Worm (Caenorhabditis elegans) whole organism, L1 larva: ENCODE results near the gene F38A1.6.
A peak's percentile ranks its signal among the peaks of the same experiment; 100 is the strongest.

Source experiments
- aha-1 ChIP-seq: fragments of 150-350 bp; optimal IDR thresholded peaks from 2 replicates; lab custom pipeline; 2014; ENCODE audit warnings: missing biosample characterization, missing genetic modification characterization
- ceh-82 ChIP-seq, 3 experiments: fragments of 150-350 bp in 1 of 3; sonication (generic microtip) in 2 of 3; optimal IDR thresholded peaks; 2 replicates each; lab custom pipeline; 2014 to 2017; ENCODE audit warnings: missing biosample characterization in 3 of 3, missing genetic modification characterization in 3 of 3
- ceh-88 ChIP-seq: fragments of 200-800 bp; sonication (Bioruptor generic); IDR thresholded peaks from 2 replicates; pipeline ENCODE4 v1.3.6; 2022; ENCODE audit warnings: missing genetic modification characterization, missing compliant biosample characterization
- dpl-1 ChIP-seq, 3 experiments: fragments of 150-350 bp in 2 of 3; sonication (generic microtip) in 1 of 3; optimal IDR thresholded peaks; 2 replicates each; lab custom pipeline; 2014 to 2017; ENCODE audit warnings: missing biosample characterization in 3 of 3, missing genetic modification characterization in 3 of 3, missing genetic modification reagents in 3 of 3
- efl-1 ChIP-seq, 4 experiments: fragments of 150-350 bp; optimal IDR thresholded peaks in 3 of 4; peaks in 1 of 4; 1 replicate in 1 of 4; 2 replicates in 3 of 4; lab custom pipeline; 2014; ENCODE audit warnings: missing biosample characterization in 2 of 4, missing genetic modification characterization in 2 of 4, missing genetic modification reagents in 2 of 4
- egl-13 ChIP-seq: sonication (generic microtip); optimal IDR thresholded peaks from 2 replicates; lab custom pipeline; 2016; ENCODE audit warnings: missing genotype, missing genetic modification reagents, missing genetic modification characterization, missing compliant biosample characterization
- elt-2 ChIP-seq: sonication (generic microtip); optimal IDR thresholded peaks from 2 replicates; lab custom pipeline; 2016; ENCODE audit warnings: missing genetic modification characterization, mild to moderate bottlenecking, inconsistent platforms, missing compliant biosample characterization, missing genetic modification reagents
- elt-3 ChIP-seq, 6 experiments: fragments of 150-350 bp in 1 of 6; sonication (generic microtip); optimal IDR thresholded peaks; 2 replicates each; lab custom pipeline; 2017 to 2018; ENCODE audit warnings: missing biosample characterization in 6 of 6, missing genetic modification characterization in 6 of 6, inconsistent platforms in 1 of 6
- fkh-10 ChIP-seq: sonication (generic microtip); optimal IDR thresholded peaks from 2 replicates; lab custom pipeline; 2017; ENCODE audit warnings: missing biosample characterization, missing genetic modification reagents, missing genetic modification characterization
- fkh-8 ChIP-seq: sonication (generic microtip); optimal IDR thresholded peaks from 2 replicates; lab custom pipeline; 2016; ENCODE audit warnings: mild to moderate bottlenecking, missing genetic modification characterization, missing compliant biosample characterization
- hlh-17 ChIP-seq: fragments of 200-800 bp; sonication (Bioruptor generic); optimal IDR thresholded peaks from 2 replicates; lab custom pipeline; 2018; ENCODE audit warnings: missing genetic modification characterization, mild to moderate bottlenecking, missing compliant biosample characterization, moderate library complexity, borderline replicate concordance
- irx-1 ChIP-seq: sonication (generic microtip); optimal IDR thresholded peaks from 2 replicates; lab custom pipeline; 2016; ENCODE audit warnings: missing genetic modification characterization, missing compliant biosample characterization
- isw-1 ChIP-seq: fragments of 200-800 bp; sonication (Bioruptor generic); IDR thresholded peaks from 2 replicates; pipeline ENCODE4 v1.3.6; 2022; ENCODE audit warnings: missing genetic modification characterization, missing compliant biosample characterization
- lin-14 ChIP-seq: fragments of 200-800 bp; sonication (Bioruptor generic); optimal IDR thresholded peaks from 2 replicates; lab custom pipeline; 2018; ENCODE audit warnings: mild to moderate bottlenecking, missing genetic modification characterization, moderate library complexity, missing compliant biosample characterization
- lin-35 ChIP-seq, 2 experiments: fragments of 150-350 bp; optimal IDR thresholded peaks; 2 replicates each; lab custom pipeline; 2014; ENCODE audit warnings: missing biosample characterization in 2 of 2, missing genetic modification characterization in 2 of 2, missing genetic modification reagents in 2 of 2
- lin-39 ChIP-seq: fragments of 150-350 bp; optimal IDR thresholded peaks from 2 replicates; lab custom pipeline; 2014; ENCODE audit warnings: missing biosample characterization, missing genetic modification reagents, missing genetic modification characterization
- lsy-2 ChIP-seq, 2 experiments: fragments of 150-350 bp; optimal IDR thresholded peaks; 2 replicates each; lab custom pipeline; 2014; ENCODE audit warnings: missing biosample characterization in 2 of 2, missing genetic modification characterization in 2 of 2
- mab-9 ChIP-seq: fragments of 200-800 bp; sonication (Bioruptor generic); IDR thresholded peaks from 2 replicates; pipeline ENCODE4 v1.3.6; 2022; ENCODE audit warnings: missing genetic modification reagents, missing genetic modification characterization, missing compliant biosample characterization
- mep-1 ChIP-seq: fragments of 150-350 bp; optimal IDR thresholded peaks from 2 replicates; lab custom pipeline; 2014; ENCODE audit warnings: missing biosample characterization, missing genetic modification characterization
- nhr-12 ChIP-seq: sonication (generic microtip); optimal IDR thresholded peaks from 2 replicates; lab custom pipeline; 2017; ENCODE audit warnings: missing biosample characterization, missing genetic modification characterization
- nhr-20 ChIP-seq: sonication (generic microtip); optimal IDR thresholded peaks from 2 replicates; lab custom pipeline; 2016; ENCODE audit warnings: mild to moderate bottlenecking, missing genetic modification characterization, missing compliant biosample characterization
- nhr-237 ChIP-seq: fragments of 150-350 bp; optimal IDR thresholded peaks from 2 replicates; lab custom pipeline; 2014; ENCODE audit warnings: missing biosample characterization, missing genetic modification characterization
- nhr-28 ChIP-seq: fragments of 150-350 bp; optimal IDR thresholded peaks from 2 replicates; lab custom pipeline; 2014; ENCODE audit warnings: missing biosample characterization, missing genetic modification characterization
- nhr-47 ChIP-seq: sonication (generic microtip); optimal IDR thresholded peaks from 2 replicates; lab custom pipeline; 2016; ENCODE audit warnings: mild to moderate bottlenecking, missing genetic modification characterization, moderate library complexity, missing compliant biosample characterization
- nhr-71 ChIP-seq: sonication (generic microtip); optimal IDR thresholded peaks from 2 replicates; lab custom pipeline; 2016; ENCODE audit warnings: mild to moderate bottlenecking, missing genetic modification characterization, moderate library complexity, missing compliant biosample characterization
- nhr-76 ChIP-seq: sonication (generic microtip); optimal IDR thresholded peaks from 2 replicates; lab custom pipeline; 2017; ENCODE audit warnings: missing biosample characterization, missing genetic modification characterization
- nhr-84 ChIP-seq: sonication (generic microtip); optimal IDR thresholded peaks from 2 replicates; lab custom pipeline; 2017; ENCODE audit warnings: missing biosample characterization, missing genetic modification characterization
- pax-3 ChIP-seq: fragments of 200-800 bp; sonication (Bioruptor generic); optimal IDR thresholded peaks from 2 replicates; lab custom pipeline; 2018; ENCODE audit warnings: mild to moderate bottlenecking, missing genetic modification characterization, moderate library complexity, missing compliant biosample characterization
- pqm-1 ChIP-seq: sonication (generic microtip); optimal IDR thresholded peaks from 3 replicates; lab custom pipeline; 2017; ENCODE audit warnings: missing biosample characterization, missing genetic modification characterization
- rnt-1 ChIP-seq: sonication (generic microtip); optimal IDR thresholded peaks from 2 replicates; lab custom pipeline; 2016; ENCODE audit warnings: mild to moderate bottlenecking, missing genetic modification characterization, moderate library complexity, missing compliant biosample characterization
- skn-1 ChIP-seq: fragments of 150-350 bp; optimal IDR thresholded peaks from 2 replicates; lab custom pipeline; 2014; ENCODE audit warnings: missing biosample characterization, missing genetic modification characterization
- snpc-4 ChIP-seq: fragments of 150-350 bp; optimal IDR thresholded peaks from 2 replicates; lab custom pipeline; 2014; ENCODE audit warnings: missing biosample characterization, missing genetic modification characterization
- snu-23 ChIP-seq: sonication (generic microtip); optimal IDR thresholded peaks from 2 replicates; lab custom pipeline; 2016; ENCODE audit warnings: missing genetic modification characterization, missing compliant biosample characterization
- sptf-1 ChIP-seq: fragments of 150-350 bp; optimal IDR thresholded peaks from 2 replicates; lab custom pipeline; 2014; ENCODE audit warnings: missing biosample characterization, missing genetic modification characterization
- swsn-7 ChIP-seq: sonication (generic microtip); optimal IDR thresholded peaks from 2 replicates; lab custom pipeline; 2016; ENCODE audit warnings: missing genetic modification characterization, missing compliant biosample characterization
- tbx-2 ChIP-seq: sonication (generic microtip); optimal IDR thresholded peaks from 2 replicates; lab custom pipeline; 2016; ENCODE audit warnings: missing genetic modification characterization, missing compliant biosample characterization
- xbp-1 ChIP-seq: sonication (generic microtip); optimal IDR thresholded peaks from 2 replicates; lab custom pipeline; 2016; ENCODE audit warnings: missing genetic modification characterization, missing compliant biosample characterization
- zag-1 ChIP-seq: fragments of 150-350 bp; optimal IDR thresholded peaks from 2 replicates; lab custom pipeline; 2014; ENCODE audit warnings: missing biosample characterization, missing genetic modification characterization

Gene F38A1.6

DNA sequence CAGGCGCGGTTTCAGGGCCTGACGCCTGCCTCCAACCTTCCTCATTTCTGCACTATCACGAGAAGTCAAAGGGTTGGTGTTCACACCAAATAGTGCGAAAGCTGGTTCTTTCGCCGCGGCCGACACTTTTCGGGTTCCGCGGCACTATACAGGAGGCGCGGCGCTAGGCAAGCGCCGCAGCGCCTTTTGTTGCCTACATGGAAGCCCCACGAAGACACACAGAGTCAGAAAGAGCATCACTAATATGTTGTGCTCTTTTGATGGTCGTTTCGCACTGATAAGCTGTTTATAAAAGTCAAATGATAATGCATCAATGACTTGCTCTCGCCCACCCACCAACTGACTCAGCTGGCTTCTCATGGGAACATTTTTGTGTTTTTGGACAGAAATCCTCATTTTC lies 39.8 kb upstream of the F38A1.6 start (continued):
- TF ChIP-seq rnt-1 (tag; lab: Kevin White, UChicago) (no peak), xbp-1 (tag; lab: Kevin White, UChicago) (no peak), efl-1 (optimal IDR thresholded peaks at IDR 0.05; lab: Kevin White, UChicago) (no peak), efl-1 (GFP tag; optimal IDR thresholded peaks at IDR 0.05 in 1 of 2; lab: Kevin White, UChicago) (peak in 1 of 2 experiments; percentile 27), aha-1 (tag; lab: Kevin White, UChicago) (no peak)

DNA sequence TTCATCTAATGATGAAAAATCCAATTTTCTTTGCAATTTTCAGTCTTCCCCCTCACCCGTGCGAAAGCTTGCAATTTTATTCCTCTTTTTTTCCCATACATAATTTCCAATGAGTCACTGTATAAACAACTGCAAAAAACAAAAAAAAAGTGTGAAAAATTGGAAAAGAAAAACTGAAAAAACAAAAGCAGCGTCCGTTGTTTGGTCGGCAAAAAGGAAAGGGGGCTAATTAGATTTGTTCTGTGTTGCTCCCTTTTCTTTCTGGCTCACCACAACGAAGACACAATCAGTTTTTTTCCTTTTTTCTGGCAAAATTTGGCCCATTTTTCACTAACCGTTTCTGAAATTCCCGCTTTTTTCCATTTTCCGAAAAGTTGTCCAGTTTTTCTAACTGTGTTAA lies 39.3 kb upstream of the F38A1.6 start:
- peak; percentile 36 for TF ChIP-seq lin-14
- peak; percentile 1 for TF ChIP-seq fkh-10 (GFP tag; lab: Kevin White, UChicago)
- TF ChIP-seq elt-3 (tag; optimal IDR thresholded peaks at IDR 0.05; lab: Kevin White, UChicago), result no peak
- no peak for TF ChIP-seq nhr-20
- no peak for TF ChIP-seq sptf-1 (tag; lab: Kevin White, UChicago)
- no peak for TF ChIP-seq hlh-17 (GFP tag; lab: Kevin White, UChicago)
- no peak for TF ChIP-seq nhr-237 (tag; lab: Kevin White, UChicago)
- no peak for TF ChIP-seq nhr-71
- TF ChIP-seq mab-9 (GFP tag; lab: Robert Waterston, UW), result no peak
- TF ChIP-seq irx-1 (tag; lab: Kevin White, UChicago), result no peak

DNA sequence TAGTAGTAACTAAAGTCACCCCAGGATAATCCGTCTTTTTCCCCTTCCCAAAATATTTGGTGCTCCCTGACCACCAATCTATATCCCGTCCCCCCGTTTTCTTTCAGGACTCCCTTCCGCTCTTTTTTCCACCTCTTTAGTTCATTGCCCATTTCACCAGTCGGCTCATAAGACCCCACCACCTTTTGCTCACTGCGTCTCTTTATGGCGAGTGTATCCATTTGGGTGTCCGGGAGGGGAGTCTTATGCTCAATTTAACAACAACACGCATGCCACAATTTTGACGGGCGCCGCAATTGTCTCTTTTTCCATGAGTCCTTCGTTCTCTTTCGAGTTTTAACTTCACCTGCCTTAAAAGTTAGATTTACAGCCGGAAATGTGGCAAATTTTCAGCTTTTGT lies 38.5 kb upstream of the F38A1.6 start:
- TF ChIP-seq fkh-8 (tag; lab: Kevin White, UChicago) (peak; percentile 71), mep-1 (tag; lab: Kevin White, UChicago) (no peak), skn-1 (tag; lab: Kevin White, UChicago) (peak; percentile 36), nhr-47 (tag; lab: Kevin White, UChicago) (peak; percentile 4), pqm-1 (tag; lab: Kevin White, UChicago) (no peak), lin-35 (GFP tag; optimal IDR thresholded peaks at IDR 0.05; lab: Kevin White, UChicago) (no peak), lsy-2 (tag; optimal IDR thresholded peaks at IDR 0.05; lab: Kevin White, UChicago) (peak in 1 of 2 experiments; percentile 18), nhr-28 (no peak), tbx-2 (tag; lab: Kevin White, UChicago) (peak; percentile 14), nhr-20 (no peak), pax-3 (tag; lab: Kevin White, UChicago) (no peak), isw-1 (GFP tag; lab: Robert Waterston, UW) (no peak), swsn-7 (tag; lab: Kevin White, UChicago) (peak; percentile 4), dpl-1 (GFP tag; optimal IDR thresholded peaks at IDR 0.05; lab: Kevin White, UChicago) (peak in 1 of 3 experiments; percentile 20), ceh-82 (tag; optimal IDR thresholded peaks at IDR 0.05; lab: Kevin White, UChicago) (peak in 1 of 3 experiments; percentile 39), nhr-76 (no peak), snu-23 (GFP tag; lab: Kevin White, UChicago) (peak; percentile 15), snpc-4 (tag; lab: Kevin White, UChicago) (peak; percentile 35), elt-2 (no peak), nhr-12 (no peak), nhr-84 (tag; lab: Kevin White, UChicago) (no peak), zag-1 (no peak), ceh-88 (no peak), egl-13 (tag; lab: Kevin White, UChicago) (no peak), efl-1 (optimal IDR thresholded peaks at IDR 0.05; lab: Kevin White, UChicago) (no peak), efl-1 (GFP tag; optimal IDR thresholded peaks at IDR 0.05 in 1 of 2; lab: Kevin White, UChicago) (peak in 1 of 2 experiments; percentile 2), lin-14 (peak; percentile 82), lin-39 (tag; lab: Kevin White, UChicago) (no peak)
- TF ChIP-seq, all 84 proteins: peak for 12

DNA sequence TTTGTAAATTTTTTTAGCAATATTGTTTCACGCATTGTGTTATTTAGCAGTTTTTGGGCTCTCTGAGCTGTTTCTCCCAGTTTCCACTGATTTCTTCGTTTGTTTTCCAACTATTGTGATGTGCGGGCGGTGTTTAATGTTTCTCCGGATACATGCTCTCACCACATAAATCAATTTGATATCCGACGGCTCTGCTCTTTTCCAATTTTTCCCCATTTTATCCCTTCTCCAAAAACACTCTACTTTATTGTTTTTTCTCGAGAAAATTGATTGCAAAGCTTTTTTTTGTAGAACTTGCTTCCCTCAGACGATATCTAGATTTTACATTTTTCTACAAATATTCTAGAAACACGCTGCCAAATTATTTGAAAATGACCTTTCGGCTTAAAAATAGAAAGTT lies 36.1 kb upstream of the F38A1.6 start:
- TF ChIP-seq nhr-76 (no peak), efl-1 (optimal IDR thresholded peaks at IDR 0.05; lab: Kevin White, UChicago) (no peak), efl-1 (GFP tag; optimal IDR thresholded peaks at IDR 0.05 in 1 of 2; lab: Kevin White, UChicago) (peak in 1 of 2 experiments; percentile 54)
